Fruit fly (Drosophila melanogaster) whole organism, embryonic: ENCODE measurements around the gene CG46440.

ENCODE experiments used
- Abd-B ChIP-seq: fragments of 200-800 bp; sonication (Bioruptor generic); optimal IDR thresholded peaks from 2 replicates; lab custom pipeline; 2018; ENCODE audit warnings: missing biosample characterization, mild to moderate bottlenecking, missing genetic modification characterization, moderate library complexity
- Atf3 ChIP-seq: fragments of 200-800 bp; sonication (Bioruptor generic); optimal IDR thresholded peaks from 3 replicates; lab custom pipeline; 2016; ENCODE audit warnings: missing biosample characterization, missing genetic modification characterization
- Atf6 ChIP-seq: fragments of 200-800 bp; sonication (Bioruptor generic); IDR thresholded peaks from 2 replicates; pipeline ENCODE4 v1.3.6; 2022; ENCODE audit warnings: missing biosample characterization, missing genetic modification characterization
- BtbVII ChIP-seq: fragments of 200-800 bp; sonication (Bioruptor generic); optimal IDR thresholded peaks from 3 replicates; lab custom pipeline; 2017; ENCODE audit warnings: missing biosample characterization, mild to moderate bottlenecking, missing genetic modification characterization
- CG10147 ChIP-seq: fragments of 200-800 bp; sonication (Bioruptor generic); optimal IDR thresholded peaks from 2 replicates; lab custom pipeline; 2019; ENCODE audit warnings: missing biosample characterization, mild to moderate bottlenecking, missing genetic modification characterization, moderate library complexity
- CG10431 ChIP-seq: fragments of 200-800 bp; sonication (Bioruptor generic); optimal IDR thresholded peaks from 3 replicates; lab custom pipeline; 2018; ENCODE audit warnings: missing biosample characterization, mild to moderate bottlenecking, missing genetic modification characterization
- CG12942 ChIP-seq: fragments of 200-800 bp; sonication (Bioruptor generic); optimal IDR thresholded peaks from 3 replicates; lab custom pipeline; 2016; ENCODE audit warnings: missing biosample characterization, missing genetic modification characterization
- CG13424 ChIP-seq: fragments of 200-800 bp; sonication (Bioruptor generic); optimal IDR thresholded peaks from 2 replicates; lab custom pipeline; 2019; ENCODE audit warnings: missing biosample characterization, mild to moderate bottlenecking, missing genetic modification characterization, moderate library complexity
- CG14441 ChIP-seq: fragments of 200-800 bp; sonication (Bioruptor generic); IDR thresholded peaks from 2 replicates; pipeline ENCODE4 v1.3.6; 2022; ENCODE audit warnings: missing biosample characterization, missing genetic modification characterization
- CG14710 ChIP-seq: fragments of 200-800 bp; sonication (Bioruptor generic); optimal IDR thresholded peaks from 3 replicates; lab custom pipeline; 2019; ENCODE audit warnings: missing biosample characterization, mild to moderate bottlenecking, missing genetic modification characterization, moderate library complexity
- CG15073 ChIP-seq: fragments of 200-800 bp; sonication (Bioruptor generic); optimal IDR thresholded peaks from 2 replicates; lab custom pipeline; 2016; ENCODE audit warnings: missing biosample characterization, missing genetic modification characterization
- CG15269 ChIP-seq: fragments of 200-800 bp; sonication (Bioruptor generic); optimal IDR thresholded peaks from 2 replicates; lab custom pipeline; 2018; ENCODE audit warnings: missing biosample characterization, mild to moderate bottlenecking, missing genetic modification characterization, moderate library complexity
- CG15479 ChIP-seq: fragments of 200-800 bp; sonication (Bioruptor generic); optimal IDR thresholded peaks from 3 replicates; lab custom pipeline; 2019; ENCODE audit warnings: missing biosample characterization, mild to moderate bottlenecking, missing genetic modification characterization, moderate library complexity
- CG17328 ChIP-seq: fragments of 200-800 bp; sonication (Bioruptor generic); IDR thresholded peaks from 2 replicates; pipeline ENCODE4 v1.3.6; 2022; ENCODE audit warnings: missing biosample characterization, missing genetic modification characterization
- CG30020 ChIP-seq: fragments of 200-800 bp; optimal IDR thresholded peaks from 2 replicates; lab custom pipeline; 2019; ENCODE audit warnings: missing biosample characterization, mild to moderate bottlenecking, missing genetic modification characterization, moderate library complexity
- CG3065 ChIP-seq: fragments of 200-800 bp; sonication (Bioruptor generic); optimal IDR thresholded peaks from 2 replicates; lab custom pipeline; 2016; ENCODE audit warnings: missing biosample characterization, missing genetic modification characterization
- CG31365 ChIP-seq: fragments of 200-800 bp; sonication (Bioruptor generic); optimal IDR thresholded peaks from 2 replicates; lab custom pipeline; 2018; ENCODE audit warnings: missing biosample characterization, mild to moderate bottlenecking, missing genetic modification characterization
- CG3838 ChIP-seq: fragments of 200-800 bp; sonication (Bioruptor generic); optimal IDR thresholded peaks from 3 replicates; lab custom pipeline; 2016; ENCODE audit warnings: missing biosample characterization, missing genetic modification characterization
- CG4424 ChIP-seq: fragments of 200-800 bp; sonication (Bioruptor generic); optimal IDR thresholded peaks from 3 replicates; lab custom pipeline; 2016; ENCODE audit warnings: missing biosample characterization, missing genetic modification characterization
- CG4617 ChIP-seq: fragments of 200-800 bp; sonication (Bioruptor generic); optimal IDR thresholded peaks from 3 replicates; lab custom pipeline; 2016; ENCODE audit warnings: missing biosample characterization, missing genetic modification characterization, borderline replicate concordance
- CG7556 ChIP-seq: fragments of 200-800 bp; sonication (Bioruptor generic); optimal IDR thresholded peaks from 2 replicates; lab custom pipeline; 2017; ENCODE audit warnings: missing biosample characterization, mild to moderate bottlenecking, missing genetic modification characterization
- CG9876 ChIP-seq: fragments of 200-800 bp; sonication (Bioruptor generic); optimal IDR thresholded peaks from 2 replicates; lab custom pipeline; 2016; ENCODE audit warnings: missing biosample characterization, missing genetic modification characterization
- Camta ChIP-seq: fragments of 200-800 bp; sonication (Bioruptor generic); optimal IDR thresholded peaks from 2 replicates; lab custom pipeline; 2016; ENCODE audit warnings: missing biosample characterization, missing genetic modification characterization
- Gug ChIP-seq: fragments of 200-800 bp; sonication (Bioruptor generic); IDR thresholded peaks from 4 replicates; pipeline ENCODE4 v1.3.6; 2022; ENCODE audit warnings: missing biosample characterization, missing genetic modification characterization
- HLHmδ ChIP-seq: fragments of 200-800 bp; sonication (Bioruptor generic); optimal IDR thresholded peaks from 2 replicates; lab custom pipeline; 2018; ENCODE audit warnings: missing biosample characterization, mild to moderate bottlenecking, missing genetic modification characterization, moderate library complexity
- Max ChIP-seq: fragments of 200-800 bp; sonication (Bioruptor generic); optimal IDR thresholded peaks from 2 replicates; lab custom pipeline; 2016; ENCODE audit warnings: missing biosample characterization, mild to moderate bottlenecking, missing genetic modification characterization
- NFAT ChIP-seq: fragments of 200-800 bp; sonication (Bioruptor generic); IDR thresholded peaks from 2 replicates; pipeline ENCODE4 v1.3.6; 2022; ENCODE audit warnings: missing biosample characterization, missing genetic modification characterization
- Nf-YB ChIP-seq: fragments of 200-800 bp; sonication (Bioruptor generic); optimal IDR thresholded peaks from 3 replicates; lab custom pipeline; 2019; ENCODE audit warnings: missing biosample characterization, mild to moderate bottlenecking, missing genetic modification characterization, moderate library complexity
- Nf-YC ChIP-seq: fragments of 200-800 bp; optimal IDR thresholded peaks from 3 replicates; lab custom pipeline; 2019; ENCODE audit warnings: missing biosample characterization, mild to moderate bottlenecking, missing genetic modification characterization, moderate library complexity
- Oaz ChIP-seq: fragments of 200-800 bp; sonication (Bioruptor generic); IDR thresholded peaks from 2 replicates; pipeline ENCODE4 v1.3.6; 2022; ENCODE audit warnings: missing biosample characterization, missing genetic modification characterization
- Ravus ChIP-seq: fragments of 200-800 bp; sonication (Bioruptor generic); IDR thresholded peaks from 2 replicates; pipeline ENCODE4 v1.3.6; 2022; ENCODE audit warnings: missing biosample characterization, missing genetic modification characterization
- Sox100B ChIP-seq: fragments of 200-800 bp; sonication (Bioruptor generic); optimal IDR thresholded peaks from 3 replicates; lab custom pipeline; 2018; ENCODE audit warnings: missing biosample characterization, mild to moderate bottlenecking, missing genetic modification characterization
- Usf ChIP-seq: fragments of 200-800 bp; sonication (Bioruptor generic); optimal IDR thresholded peaks from 2 replicates; lab custom pipeline; 2017; ENCODE audit warnings: missing genotype, missing biosample characterization, missing genetic modification characterization
- ash1 ChIP-seq: fragments of 200-800 bp; sonication (Bioruptor generic); optimal IDR thresholded peaks from 2 replicates; lab custom pipeline; 2018; ENCODE audit warnings: missing biosample characterization, mild to moderate bottlenecking, missing genetic modification characterization
- cato ChIP-seq: fragments of 200-800 bp; sonication (Bioruptor generic); optimal IDR thresholded peaks from 2 replicates; lab custom pipeline; 2016; ENCODE audit warnings: missing biosample characterization, missing genetic modification characterization, borderline replicate concordance
- chif ChIP-seq, 2 experiments: fragments of 200-800 bp; sonication (Bioruptor generic); optimal IDR thresholded peaks; 3 replicates each; lab custom pipeline; 2016; ENCODE audit warnings: missing biosample characterization in 2 of 2, missing genetic modification characterization in 2 of 2
- crc ChIP-seq: fragments of 200-800 bp; sonication (Bioruptor generic); optimal IDR thresholded peaks from 2 replicates; lab custom pipeline; 2016; ENCODE audit warnings: missing biosample characterization, missing genetic modification characterization
- disco-r ChIP-seq: fragments of 200-800 bp; sonication (Bioruptor generic); optimal IDR thresholded peaks from 2 replicates; lab custom pipeline; 2016; ENCODE audit warnings: missing biosample characterization, missing genetic modification characterization
- dm ChIP-seq: fragments of 200-800 bp; sonication (Bioruptor generic); optimal IDR thresholded peaks from 3 replicates; lab custom pipeline; 2016; ENCODE audit warnings: missing biosample characterization, missing genetic modification characterization
- emc ChIP-seq: fragments of 200-800 bp; sonication (Bioruptor generic); optimal IDR thresholded peaks from 2 replicates; lab custom pipeline; 2016; ENCODE audit warnings: missing biosample characterization, missing genetic modification characterization
- gem ChIP-seq: fragments of 200-800 bp; sonication (Bioruptor generic); optimal IDR thresholded peaks from 2 replicates; lab custom pipeline; 2019; ENCODE audit warnings: missing biosample characterization, mild to moderate bottlenecking, missing genetic modification characterization, moderate library complexity
- gro ChIP-seq: fragments of 200-800 bp; sonication (Bioruptor generic); optimal IDR thresholded peaks from 2 replicates; lab custom pipeline; 2016; ENCODE audit warnings: missing biosample characterization, missing genetic modification characterization
- ham ChIP-seq: fragments of 200-800 bp; sonication (Bioruptor generic); IDR thresholded peaks from 2 replicates; pipeline ENCODE4 v1.3.6; 2022; ENCODE audit warnings: missing biosample characterization, missing genetic modification characterization
- klu ChIP-seq: fragments of 200-800 bp; sonication (Bioruptor generic); IDR thresholded peaks from 2 replicates; pipeline ENCODE4 v1.3.6; 2022; ENCODE audit warnings: missing biosample characterization, missing genetic modification characterization
- mam ChIP-seq: fragments of 200-800 bp; sonication (Bioruptor generic); optimal IDR thresholded peaks from 3 replicates; lab custom pipeline; 2016; ENCODE audit warnings: missing biosample characterization, missing genetic modification characterization
- peb ChIP-seq: fragments of 200-800 bp; sonication (Bioruptor generic); IDR thresholded peaks from 2 replicates; pipeline ENCODE4 v1.3.6; 2022; ENCODE audit warnings: missing biosample characterization, missing genetic modification characterization
- sens-2 ChIP-seq: fragments of 200-800 bp; sonication (Bioruptor generic); IDR thresholded peaks from 2 replicates; pipeline ENCODE4 v1.3.6; 2022; ENCODE audit warnings: missing biosample characterization, missing genetic modification characterization
- sim ChIP-seq: fragments of 200-800 bp; sonication (Bioruptor generic); IDR thresholded peaks from 2 replicates; pipeline ENCODE4 v1.3.6; 2022; ENCODE audit warnings: missing biosample characterization, missing genetic modification characterization
- sna ChIP-seq: fragments of 200-800 bp; sonication (Bioruptor generic); IDR thresholded peaks from 2 replicates; pipeline ENCODE4 v1.3.6; 2022; ENCODE audit warnings: missing biosample characterization, missing genetic modification characterization; ENCODE audit not compliant: partially characterized antibody
- stwl ChIP-seq: fragments of 200-800 bp; sonication (Bioruptor generic); optimal IDR thresholded peaks from 3 replicates; lab custom pipeline; 2018; ENCODE audit warnings: missing biosample characterization, mild to moderate bottlenecking, missing genetic modification characterization, moderate library complexity
- sug ChIP-seq: fragments of 200-800 bp; optimal IDR thresholded peaks from 2 replicates; lab custom pipeline; 2019; ENCODE audit warnings: missing biosample characterization, mild to moderate bottlenecking, missing genetic modification characterization, moderate library complexity
- trh ChIP-seq: fragments of 200-800 bp; sonication (Bioruptor generic); optimal IDR thresholded peaks from 2 replicates; lab custom pipeline; 2016; ENCODE audit warnings: missing biosample characterization, missing genetic modification characterization

CG46440 gene

DNA sequence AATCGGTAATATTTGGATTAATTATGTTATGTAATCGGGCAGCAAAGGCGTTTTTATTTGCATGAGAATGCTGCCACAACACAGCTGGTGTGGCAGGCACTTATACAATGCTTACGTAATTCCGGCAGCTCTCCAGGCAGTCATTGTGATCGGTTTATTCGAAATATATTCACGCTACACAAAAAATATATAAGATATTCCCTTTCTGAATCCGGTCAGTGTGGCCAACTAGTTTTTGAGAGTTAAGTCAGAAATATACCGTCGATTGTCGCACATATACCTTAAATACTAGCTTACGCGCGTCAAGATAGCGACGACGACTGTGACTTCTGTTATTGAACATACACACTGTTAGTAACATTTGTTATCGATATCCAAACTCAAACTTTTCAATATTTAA is 8.6 kb downstream of the CG46440 start, which contains the start of gene sun (continued):
- TF ChIP-seq CG15073 (no peak), CG14710 (peak; percentile 23), Abd-B (GFP tag; lab: Kevin White, UChicago) (no peak), Nf-YC (tag; lab: Kevin White, UChicago) (no peak), Ravus (GFP tag; lab: Robert Waterston, UW) (no peak), emc (GFP tag; lab: Kevin White, UChicago) (no peak), gro (no peak), Nf-YB (no peak), ham (GFP tag; lab: Robert Waterston, UW) (no peak), CG15479 (no peak), CG10431 (GFP tag; lab: Kevin White, UChicago) (no peak), peb (GFP tag; lab: Robert Waterston, UW) (no peak), CG12942 (no peak), chif (GFP tag; optimal IDR thresholded peaks at IDR 0.05; lab: Kevin White, UChicago) (no peak), CG10147 (GFP tag; lab: Kevin White, UChicago) (no peak), CG4617 (GFP tag; lab: Kevin White, UChicago) (peak; percentile 55), CG30020 (tag; lab: Kevin White, UChicago) (peak; percentile 82), CG31365 (tag; lab: Kevin White, UChicago) (no peak), dm (GFP tag; lab: Kevin White, UChicago) (no peak), stwl (tag; lab: Kevin White, UChicago) (peak; percentile 56), Atf3 (GFP tag; lab: Kevin White, UChicago) (no peak), gem (no peak), cato (GFP tag; lab: Kevin White, UChicago) (no peak), CG7556 (no peak)

DNA sequence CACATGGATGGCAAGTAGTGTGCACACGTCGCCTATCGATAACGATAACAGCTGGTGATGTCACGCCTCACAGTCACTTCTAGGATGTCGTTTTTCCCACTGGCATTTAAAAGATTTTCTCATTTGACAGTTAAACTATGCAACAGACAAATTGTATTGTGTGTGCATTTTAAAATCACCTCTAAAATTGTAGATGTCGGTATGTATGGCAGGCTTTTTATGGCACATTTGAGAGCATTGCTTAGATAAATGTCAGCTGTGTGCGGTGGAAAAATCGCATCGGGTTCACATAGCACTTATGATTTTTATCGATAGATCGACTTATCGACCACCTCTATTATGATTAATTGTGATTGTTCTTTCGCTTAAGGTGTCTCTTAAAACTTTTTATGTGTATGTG is 13.5 kb downstream of the CG46440 start, which contains the start of the genes ArgRS and CG8578:
Gene ArgRS, minus strand, starts transcription at position 7 of the 400 bp plus-strand sequence.
Gene CG8578, plus strand, starts transcription at position 338 of the 400 bp plus-strand sequence.
- TF ChIP-seq BtbVII (no peak), CG9876 (peak; percentile 3), Usf (no peak), Atf6 (GFP tag; lab: Robert Waterston, UW) (no peak), sna (peak; percentile 77), Camta (GFP tag; lab: Kevin White, UChicago) (peak; percentile 85), CG14441 (peak; percentile 71), mam (peak; percentile 91), CG15269 (tag; lab: Kevin White, UChicago) (no peak), Gug (GFP tag; lab: Robert Waterston, UW) (peak; percentile 82), sens-2 (GFP tag; lab: Robert Waterston, UW) (no peak), klu (GFP tag; lab: Robert Waterston, UW) (no peak; the same call in 1 of the 2 replicates), trh (no peak), disco-r (GFP tag; lab: Kevin White, UChicago) (no peak), CG17328 (peak; percentile 27; the same call in 1 of the 2 replicates), sim (GFP tag; lab: Robert Waterston, UW) (no peak), NFAT (no peak), CG4424 (no peak), CG13424 (tag; lab: Kevin White, UChicago) (peak; percentile 50), sug (tag; lab: Kevin White, UChicago) (peak; percentile 73), ash1 (GFP tag; lab: Kevin White, UChicago) (no peak), CG3065 (GFP tag; lab: Kevin White, UChicago) (no peak), Max (GFP tag; lab: Kevin White, UChicago) (peak; percentile 39), HLHmδ (GFP tag; lab: Kevin White, UChicago) (no peak), CG3838 (GFP tag; lab: Kevin White, UChicago) (no peak), crc (GFP tag; lab: Kevin White, UChicago) (peak; percentile 69), Oaz (GFP tag; lab: Robert Waterston, UW) (peak; percentile 15; the same call in 1 of the 2 replicates), Sox100B (GFP tag; lab: Kevin White, UChicago) (no peak), CG31365 (tag; lab: Kevin White, UChicago) (no peak)
